Worm (Caenorhabditis elegans): ENCODE results near the gene F40B5.2.

ce11 chrX:8323371-8323770 lies 44.3 kb upstream of the F40B5.2 start, which contains the start of gene R09F10.1:
- TF ChIP-seq F13C5.2 (tag; optimal IDR thresholded peaks at IDR 0.05) (no peak), ceh-13 (GFP tag; optimal IDR thresholded peaks at IDR 0.05) (no peak), ama-1 (optimal IDR thresholded peaks at IDR 0.05) (no peak)
